Worm (Caenorhabditis elegans) whole organism, L4 larva: ENCODE data around the gene exp-2.

Source experiments
- F10B5.3 ChIP-seq: sonication (generic microtip); optimal IDR thresholded peaks from 2 replicates; lab custom pipeline; 2016; ENCODE audit warnings: mild to moderate bottlenecking, missing genetic modification characterization, missing compliant biosample characterization
- F26F4.8 ChIP-seq: fragments of 200-800 bp; sonication (Bioruptor generic); conservative IDR thresholded peaks from 2 replicates; pipeline ENCODE4 v1.3.6; 2022; ENCODE audit warnings: missing genetic modification characterization, missing compliant biosample characterization
- F44E2.7 ChIP-seq: fragments of 200-800 bp; sonication (Bioruptor generic); IDR thresholded peaks from 2 replicates; pipeline ENCODE4 v2.1.2; 2022; ENCODE audit warnings: missing genetic modification characterization, missing compliant biosample characterization
- R02D3.7 ChIP-seq: fragments of 150-350 bp; sonication (generic microtip); optimal IDR thresholded peaks from 3 replicates; lab custom pipeline; 2014; ENCODE audit warnings: missing biosample characterization, missing genetic modification characterization
- T20F7.1 ChIP-seq: fragments of 200-800 bp; sonication (Bioruptor generic); optimal IDR thresholded peaks from 2 replicates; lab custom pipeline; 2018; ENCODE audit warnings: mild to moderate bottlenecking, missing genetic modification characterization, missing compliant biosample characterization
- Y5F2A.4 ChIP-seq: fragments of 200-800 bp; sonication (Bioruptor generic); optimal IDR thresholded peaks from 2 replicates; lab custom pipeline; 2018; ENCODE audit warnings: mild to moderate bottlenecking, missing genetic modification characterization, missing compliant biosample characterization
- ZK337.2 ChIP-seq: fragments of 200-800 bp; sonication (Bioruptor generic); IDR thresholded peaks from 2 replicates; pipeline ENCODE4 v1.3.6; 2022; ENCODE audit warnings: missing genetic modification reagents, missing genetic modification characterization, missing compliant biosample characterization
- ZK546.5 ChIP-seq, 2 experiments: sonication (generic microtip); optimal IDR thresholded peaks; 2 replicates each; lab custom pipeline; 2017; ENCODE audit warnings: missing biosample characterization in 2 of 2, missing genetic modification characterization in 2 of 2
- aha-1 ChIP-seq: fragments of 150-350 bp; peaks from one replicate; lab custom pipeline; 2014; ENCODE audit warnings: missing biosample characterization, missing genetic modification characterization
- ceh-28 ChIP-seq: fragments of 150-350 bp; optimal IDR thresholded peaks from 2 replicates; lab custom pipeline; 2014; ENCODE audit warnings: missing biosample characterization, missing genetic modification reagents, missing genetic modification characterization
- ceh-82 ChIP-seq: sonication (generic microtip); optimal IDR thresholded peaks from 2 replicates; lab custom pipeline; 2017; ENCODE audit warnings: missing biosample characterization, missing genetic modification characterization
- ces-1 ChIP-seq: fragments of 150-350 bp; sonication (generic microtip); optimal IDR thresholded peaks from 4 replicates; lab custom pipeline; 2014; ENCODE audit warnings: missing biosample characterization, missing genetic modification reagents, missing genetic modification characterization
- ctbp-1 ChIP-seq: fragments of 200-800 bp; sonication (Bioruptor generic); IDR thresholded peaks from 2 replicates; pipeline ENCODE4 v1.3.6; 2022; ENCODE audit warnings: missing genetic modification reagents, missing genetic modification characterization, missing compliant biosample characterization
- daf-12 ChIP-seq: fragments of 150-350 bp; optimal IDR thresholded peaks from 2 replicates; lab custom pipeline; 2014; ENCODE audit warnings: missing biosample characterization, missing genetic modification reagents, missing genetic modification characterization
- daf-16 ChIP-seq, 3 experiments: sonication (generic microtip); optimal IDR thresholded peaks; 2 replicates each; lab custom pipeline; 2016 to 2017; ENCODE audit warnings: missing genetic modification characterization in 3 of 3, missing genetic modification reagents in 3 of 3, mild to moderate bottlenecking in 2 of 3, missing compliant biosample characterization in 2 of 3, missing biosample characterization in 1 of 3, moderate library complexity in 1 of 3
- daf-19 ChIP-seq: fragments of 200-800 bp; sonication (Bioruptor generic); conservative IDR thresholded peaks from 2 replicates; pipeline ENCODE4 v1.3.6; 2022; ENCODE audit warnings: missing genetic modification characterization, missing compliant biosample characterization
- dpl-1 ChIP-seq: fragments of 150-350 bp; optimal IDR thresholded peaks from 2 replicates; lab custom pipeline; 2014; ENCODE audit warnings: missing biosample characterization, missing genetic modification reagents, missing genetic modification characterization
- egl-27 ChIP-seq: sonication (generic microtip); optimal IDR thresholded peaks from 3 replicates; lab custom pipeline; 2017; ENCODE audit warnings: missing biosample characterization, missing genetic modification reagents, missing genetic modification characterization
- egl-43 ChIP-seq: fragments of 200-800 bp; sonication (Bioruptor generic); IDR thresholded peaks from 2 replicates; pipeline ENCODE4 v1.3.6; 2022; ENCODE audit warnings: missing genetic modification reagents, missing genetic modification characterization, missing compliant biosample characterization
- fkh-10 ChIP-seq: fragments of 150-350 bp; optimal IDR thresholded peaks from 2 replicates; lab custom pipeline; 2014; ENCODE audit warnings: missing biosample characterization, missing genetic modification reagents, missing genetic modification characterization
- fos-1 ChIP-seq: fragments of 150-350 bp; optimal IDR thresholded peaks from 2 replicates; lab custom pipeline; 2014; ENCODE audit warnings: missing biosample characterization, missing genetic modification characterization
- hlh-11 ChIP-seq: fragments of 200-800 bp; sonication (Bioruptor generic); optimal IDR thresholded peaks from 2 replicates; lab custom pipeline; 2018; ENCODE audit warnings: mild to moderate bottlenecking, missing genetic modification characterization, missing compliant biosample characterization
- hlh-30 ChIP-seq: sonication (generic microtip); optimal IDR thresholded peaks from 2 replicates; lab custom pipeline; 2017; ENCODE audit warnings: antibody characterized with exemption, mild to moderate bottlenecking, missing genetic modification characterization, missing compliant biosample characterization; ENCODE audit not compliant: insufficient read depth
- hmg-1.1 ChIP-seq: fragments of 200-800 bp; sonication (Bioruptor generic); IDR thresholded peaks from 2 replicates; pipeline ENCODE4 v1.3.6; 2022; ENCODE audit warnings: missing genetic modification reagents, missing genetic modification characterization, missing compliant biosample characterization
- jun-1 ChIP-seq: fragments of 150-350 bp; optimal IDR thresholded peaks from 2 replicates; lab custom pipeline; 2014; ENCODE audit warnings: missing biosample characterization, missing genetic modification reagents, missing genetic modification characterization
- lin-29 ChIP-seq: fragments of 200-800 bp; sonication (Bioruptor generic); IDR thresholded peaks from 2 replicates; pipeline ENCODE4 v1.3.6; 2022; ENCODE audit warnings: missing genetic modification reagents, missing genetic modification characterization, missing compliant biosample characterization
- lin-39 ChIP-seq: fragments of 150-350 bp; optimal IDR thresholded peaks from 2 replicates; lab custom pipeline; 2014; ENCODE audit warnings: missing biosample characterization, missing genetic modification reagents, missing genetic modification characterization
- mdl-1 ChIP-seq, 2 experiments: fragments of 150-350 bp in 1 of 2; sonication (generic microtip) in 1 of 2; optimal IDR thresholded peaks; 2 replicates each; lab custom pipeline; 2014 to 2017; ENCODE audit warnings: missing biosample characterization in 2 of 2, missing genetic modification characterization in 2 of 2
- mxl-3 ChIP-seq: fragments of 200-800 bp; sonication (Bioruptor generic); optimal IDR thresholded peaks from 2 replicates; lab custom pipeline; 2018; ENCODE audit warnings: mild to moderate bottlenecking, missing genetic modification characterization, missing compliant biosample characterization
- nhr-102 ChIP-seq: sonication (generic microtip); optimal IDR thresholded peaks from 2 replicates; lab custom pipeline; 2016; ENCODE audit warnings: mild to moderate bottlenecking, missing genetic modification characterization, moderate library complexity, missing compliant biosample characterization
- nhr-111 ChIP-seq: fragments of 200-800 bp; sonication (Bioruptor generic); optimal IDR thresholded peaks from 2 replicates; lab custom pipeline; 2018; ENCODE audit warnings: mild to moderate bottlenecking, missing genetic modification characterization, missing compliant biosample characterization
- nhr-25 ChIP-seq: sonication (generic microtip); optimal IDR thresholded peaks from 2 replicates; lab custom pipeline; 2017; ENCODE audit warnings: missing genetic modification characterization, mild to moderate bottlenecking, missing compliant biosample characterization, antibody characterized with exemption, moderate library complexity, borderline replicate concordance; ENCODE audit not compliant: insufficient read depth
- nhr-6 ChIP-seq: fragments of 150-350 bp; optimal IDR thresholded peaks from 2 replicates; lab custom pipeline; 2014; ENCODE audit warnings: missing biosample characterization, missing genetic modification characterization
- nhr-76 ChIP-seq: fragments of 150-350 bp; optimal IDR thresholded peaks from 2 replicates; lab custom pipeline; 2014; ENCODE audit warnings: missing biosample characterization, missing genetic modification characterization
- pqm-1 ChIP-seq: sonication (generic microtip); optimal IDR thresholded peaks from 2 replicates; lab custom pipeline; 2017; ENCODE audit warnings: missing biosample characterization, missing genetic modification characterization
- sdz-12 ChIP-seq: fragments of 200-800 bp; sonication (Bioruptor generic); optimal IDR thresholded peaks from 2 replicates; lab custom pipeline; 2018; ENCODE audit warnings: mild to moderate bottlenecking, missing genetic modification characterization, missing compliant biosample characterization
- set-16 ChIP-seq: fragments of 200-800 bp; sonication (Bioruptor generic); IDR thresholded peaks from 2 replicates; pipeline ENCODE4 v1.3.6; 2022; ENCODE audit warnings: missing genetic modification reagents, missing genetic modification characterization, missing compliant biosample characterization
- spr-1 ChIP-seq: sonication (generic microtip); optimal IDR thresholded peaks from 2 replicates; lab custom pipeline; 2016; ENCODE audit warnings: mild to moderate bottlenecking, missing genetic modification characterization, missing compliant biosample characterization
- spr-3 ChIP-seq: fragments of 200-800 bp; sonication (Bioruptor generic); optimal IDR thresholded peaks from 2 replicates; lab custom pipeline; 2018; ENCODE audit warnings: mild to moderate bottlenecking, missing genetic modification characterization, missing compliant biosample characterization
- tra-1 ChIP-seq: fragments of 200-800 bp; sonication (Bioruptor generic); IDR thresholded peaks from 2 replicates; pipeline ENCODE4 v1.3.6; 2022; ENCODE audit warnings: missing genetic modification reagents, missing genetic modification characterization, missing compliant biosample characterization
- unc-39 ChIP-seq: sonication (generic microtip); optimal IDR thresholded peaks from 2 replicates; lab custom pipeline; 2017; ENCODE audit warnings: missing biosample characterization, missing genetic modification characterization
- zfp-2 ChIP-seq: sonication (generic microtip); optimal IDR thresholded peaks from 2 replicates; lab custom pipeline; 2016; ENCODE audit warnings: mild to moderate bottlenecking, missing genetic modification characterization, missing compliant biosample characterization
- zip-11 ChIP-seq: fragments of 200-800 bp; sonication (Bioruptor generic); IDR thresholded peaks from 2 replicates; pipeline ENCODE4 v1.3.6; 2022; ENCODE audit warnings: missing genetic modification characterization, missing compliant biosample characterization
- zip-2 ChIP-seq: fragments of 150-350 bp; optimal IDR thresholded peaks from 2 replicates; lab custom pipeline; 2014; ENCODE audit warnings: missing biosample characterization, missing genetic modification characterization
- ztf-11 ChIP-seq: fragments of 150-350 bp; optimal IDR thresholded peaks from 2 replicates; lab custom pipeline; 2014; ENCODE audit warnings: missing biosample characterization, missing genetic modification characterization

exp-2 gene

DNA sequence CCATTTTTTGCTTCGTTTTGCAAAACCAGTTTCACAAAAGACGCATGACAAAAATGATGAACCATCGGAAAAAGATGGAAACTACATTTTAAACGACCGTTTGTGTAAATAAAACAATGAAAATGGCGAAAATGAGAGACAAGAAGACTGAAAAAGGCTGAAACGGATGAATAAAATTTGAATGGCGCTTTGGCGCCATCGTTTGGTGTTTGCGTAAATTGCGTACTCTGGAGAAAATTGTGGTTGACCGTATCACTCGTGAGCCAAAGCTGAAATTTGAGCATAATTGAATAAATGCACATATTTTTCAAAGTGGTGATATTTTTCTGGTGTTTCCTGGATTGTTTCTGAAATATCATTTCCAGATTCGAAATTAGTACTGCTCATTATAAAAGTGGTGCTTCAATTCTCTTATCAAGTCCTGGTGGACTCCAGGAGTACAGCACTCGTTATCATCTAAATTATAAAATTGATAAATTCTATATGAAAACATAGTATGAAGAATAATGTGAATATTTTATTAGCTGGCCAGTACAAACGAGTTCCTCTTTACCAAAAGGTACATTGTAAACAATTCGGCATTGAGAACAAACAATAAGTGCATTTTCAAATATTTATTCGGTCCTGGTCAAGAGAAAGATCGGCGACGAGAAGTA is 29.8 kb upstream of the exp-2 start (continued):
- TF ChIP-seq nhr-6 (tag; lab: Kevin White, UChicago) = no peak
- TF ChIP-seq spr-3 (GFP tag; lab: Kevin White, UChicago) = no peak
- no peak for TF ChIP-seq zip-11 (GFP tag; lab: Robert Waterston, UW)
- TF ChIP-seq Y5F2A.4 (GFP tag; lab: Kevin White, UChicago) = no peak
- no peak for TF ChIP-seq daf-12 (tag; lab: Kevin White, UChicago)
- TF ChIP-seq F26F4.8 = no peak
- TF ChIP-seq unc-39 (tag; lab: Kevin White, UChicago) = no peak
- TF ChIP-seq lin-39 (tag; lab: Kevin White, UChicago) = no peak
- TF ChIP-seq tra-1 = no peak

DNA sequence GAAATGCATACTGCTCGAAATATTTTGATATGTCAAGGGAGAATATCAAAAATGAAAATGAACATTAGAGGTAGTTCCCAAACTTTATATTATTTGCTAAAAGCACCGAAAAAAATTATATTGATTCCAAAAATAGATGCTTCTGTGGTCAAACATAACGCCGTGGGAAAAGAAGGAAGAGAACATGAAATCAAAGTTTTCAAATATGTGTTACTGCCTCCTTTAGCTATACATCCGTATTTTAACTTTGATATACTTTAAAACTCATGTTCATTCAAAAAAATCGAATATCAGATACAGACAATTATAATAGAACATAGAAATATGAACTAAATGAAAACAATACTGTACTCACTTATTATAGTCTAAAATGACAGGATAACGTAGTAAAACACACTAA is 27.8 kb upstream of the exp-2 start, which contains the start of gene Y38A10A.11:
Y38A10A.11 (minus strand) TSS at position 101 of the 400 bp plus-strand sequence.
- TF ChIP-seq nhr-111 (GFP tag; lab: Kevin White, UChicago) = no peak
- no peak for TF ChIP-seq fkh-10 (GFP tag; lab: Kevin White, UChicago)
- no peak for TF ChIP-seq mdl-1 (tag; optimal IDR thresholded peaks at IDR 0.05; lab: Kevin White, UChicago)
- TF ChIP-seq egl-27 (tag; lab: Kevin White, UChicago) = no peak
- no peak for TF ChIP-seq ztf-11 (tag; lab: Kevin White, UChicago)
- TF ChIP-seq F10B5.3 (tag; lab: Kevin White, UChicago) = no peak
- no peak for TF ChIP-seq hlh-30 (tag; lab: Kevin White, UChicago)
- TF ChIP-seq F44E2.7 = no peak
- no peak for TF ChIP-seq sdz-12 (GFP tag; lab: Kevin White, UChicago)
- no peak for TF ChIP-seq ZK337.2 (GFP tag; lab: Robert Waterston, UW)
- no peak for TF ChIP-seq nhr-6 (tag; lab: Kevin White, UChicago)
- TF ChIP-seq zip-2 (tag; lab: Kevin White, UChicago) = no peak
- no peak for TF ChIP-seq fos-1 (tag; lab: Kevin White, UChicago)
- TF ChIP-seq aha-1 (tag; lab: Kevin White, UChicago) = no peak
- no peak for TF ChIP-seq lin-39 (tag; lab: Kevin White, UChicago)
- no peak for TF ChIP-seq hmg-1.1 (GFP tag; lab: Robert Waterston, UW)

DNA sequence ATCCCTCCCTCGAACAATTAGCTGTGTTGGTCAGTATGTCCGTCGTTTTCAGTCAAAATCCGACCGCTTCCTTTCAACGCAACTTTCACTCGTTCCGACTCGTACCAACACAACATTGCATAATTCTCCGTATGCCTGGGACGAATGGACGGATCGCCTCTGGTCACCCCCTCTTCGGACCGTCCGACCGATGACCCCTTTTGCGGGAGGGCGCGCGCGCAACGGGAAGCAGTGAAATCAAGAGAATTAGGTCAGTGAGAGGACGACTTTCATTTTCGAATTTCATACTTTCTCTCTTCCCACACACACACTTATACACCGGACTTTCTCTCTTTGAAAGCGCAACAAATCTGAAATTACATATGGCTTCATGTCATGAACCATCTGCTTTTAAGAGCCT is 25.8 kb upstream of the exp-2 start, which contains the start of gene atf-8:
atf-8 (plus strand) TSS at position 234 of the 400 bp plus-strand sequence.
- TF ChIP-seq egl-43 (no peak), lin-29 (GFP tag; lab: Robert Waterston, UW) (no peak), egl-27 (tag; lab: Kevin White, UChicago) (no peak), dpl-1 (GFP tag; lab: Kevin White, UChicago) (no peak), ceh-82 (tag; lab: Kevin White, UChicago) (no peak), nhr-76 (tag; lab: Kevin White, UChicago) (no peak), spr-1 (tag; lab: Kevin White, UChicago) (no peak), nhr-25 (tag; lab: Kevin White, UChicago) (peak; percentile 27), Y5F2A.4 (GFP tag; lab: Kevin White, UChicago) (no peak), set-16 (GFP tag; lab: Robert Waterston, UW) (peak; percentile 53), hlh-11 (tag; lab: Kevin White, UChicago) (peak; percentile 31), jun-1 (tag; lab: Kevin White, UChicago) (no peak)

ce11 chrV:6107474-6107873 is 23.7 kb upstream of the exp-2 start, which contains the start of gene cwf-19L1:
TSS of gene cwf-19L1 (plus strand) at chrV:6107828.
- TF ChIP-seq hlh-11 (tag; lab: Kevin White, UChicago) (peak; percentile 18), mxl-3 (no peak), ceh-28 (tag; lab: Kevin White, UChicago) (no peak), daf-16 (GFP tag; optimal IDR thresholded peaks at IDR 0.05; lab: Kevin White, UChicago) (no peak), daf-16 (tag; optimal IDR thresholded peaks at IDR 0.05; lab: Kevin White, UChicago) (peak; percentile 48), pqm-1 (tag; lab: Kevin White, UChicago) (no peak), ctbp-1 (GFP tag; lab: Robert Waterston, UW) (0 out of 2 replicates have a peak, but pooled peaks have one; percentile 8), zfp-2 (no peak), R02D3.7 (tag; lab: Kevin White, UChicago) (peak; percentile 63), daf-19 (GFP tag; lab: Robert Waterston, UW) (no peak), aha-1 (tag; lab: Kevin White, UChicago) (no peak), hlh-30 (tag; lab: Kevin White, UChicago) (peak; percentile 42), tra-1 (no peak), T20F7.1 (GFP tag; lab: Kevin White, UChicago) (no peak), ces-1 (GFP tag; lab: Kevin White, UChicago) (no peak), ZK546.5 (tag; optimal IDR thresholded peaks at IDR 0.05; lab: Kevin White, UChicago) (no peak), nhr-102 (tag; lab: Kevin White, UChicago) (peak; percentile 40)
